Worm (Caenorhabditis elegans): Measurements from ENCODE around the gene H25P19.1.

DNA sequence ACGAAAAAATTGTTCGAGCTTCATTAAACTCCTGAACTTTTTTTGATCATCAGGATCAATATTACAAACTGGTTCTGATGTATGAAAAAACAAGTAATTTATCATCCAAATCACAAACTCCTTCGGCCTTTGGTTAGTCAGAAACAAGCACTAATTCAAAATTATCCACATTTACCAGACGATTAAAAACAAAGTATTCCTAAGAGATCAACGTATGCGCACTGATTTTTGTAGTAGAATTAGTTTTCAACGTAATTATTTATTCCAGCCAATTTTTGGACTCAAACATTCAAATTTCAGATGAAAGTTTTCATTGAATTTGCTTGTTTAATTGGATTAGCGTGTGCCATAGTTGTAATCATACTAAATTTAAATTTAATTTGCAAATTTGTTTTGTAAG is 19.4 kb downstream of the H25P19.1 start, which contains the start of gene srbc-38:
- no peak for TF ChIP-seq him-1 (tag; optimal IDR thresholded peaks at IDR 0.05)
- TF ChIP-seq W03F9.2 (tag; optimal IDR thresholded peaks at IDR 0.05), result no peak

Data from whole organism, L4/young adult.